Worm (Caenorhabditis elegans) whole organism, midembryonic: ENCODE results near the gene cyp-33E3.

Experiments
- T22C8.4 ChIP-seq: fragments of 200-800 bp; sonication (Bioruptor generic); IDR thresholded peaks from 2 replicates; pipeline ENCODE4 v1.3.6; 2022; ENCODE audit warnings: missing genetic modification characterization, missing compliant biosample characterization
- cog-1 ChIP-seq: sonication (generic microtip); optimal IDR thresholded peaks from 2 replicates; lab custom pipeline; 2016; ENCODE audit warnings: missing genetic modification characterization, missing compliant biosample characterization
- flt-1 ChIP-seq: fragments of 200-800 bp; sonication (Bioruptor generic); IDR thresholded peaks from 2 replicates; pipeline ENCODE4 v1.3.6; 2022; ENCODE audit warnings: missing genetic modification characterization, missing compliant biosample characterization
- med-1 ChIP-seq: sonication (generic microtip); optimal IDR thresholded peaks from 2 replicates; lab custom pipeline; 2017; ENCODE audit warnings: missing genetic modification characterization, mild to moderate bottlenecking, missing compliant biosample characterization, antibody characterized with exemption, missing genetic modification reagents; ENCODE audit not compliant: insufficient read depth
- tab-1 ChIP-seq: fragments of 200-800 bp; sonication (Bioruptor generic); IDR thresholded peaks from 2 replicates; pipeline ENCODE4 v1.3.6; 2022; ENCODE audit warnings: missing genetic modification characterization, missing compliant biosample characterization

DNA sequence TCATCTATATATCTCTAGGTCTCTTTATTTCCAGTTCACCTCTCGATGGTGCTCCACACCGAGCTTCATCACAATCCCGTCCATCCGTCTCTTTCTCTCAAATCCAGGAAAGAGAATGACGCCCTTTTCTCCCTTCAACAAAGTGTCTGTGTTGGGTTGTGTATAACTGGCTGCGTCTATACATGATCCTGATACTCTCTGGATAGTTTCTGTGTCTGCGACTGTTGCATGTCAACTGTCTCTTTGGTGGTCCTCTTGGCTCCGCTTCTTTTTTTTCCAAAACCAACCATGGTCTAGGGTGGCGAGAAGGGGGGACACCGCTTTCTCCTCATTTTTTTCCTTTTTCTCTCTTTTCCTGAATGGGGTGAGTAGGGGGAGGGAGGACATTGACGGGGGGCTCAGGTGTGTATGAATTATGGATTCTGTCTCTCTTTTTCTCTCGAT, 14.8 kb downstream of the cyp-33E3 start:
- no peak for TF ChIP-seq cog-1
- no peak for TF ChIP-seq tab-1 (GFP tag; lab: Robert Waterston, UW)
- no peak for TF ChIP-seq T22C8.4 (GFP tag; lab: Robert Waterston, UW)
- 0 out of 2 replicates have a peak, but pooled peaks have one; percentile 5 for TF ChIP-seq flt-1 (GFP tag; lab: Robert Waterston, UW)
- TF ChIP-seq med-1 (GFP tag; lab: Kevin White, UChicago) = no peak
